Worm (Caenorhabditis elegans) whole organism, young adult: ENCODE data around the gene irld-3.
A peak's percentile ranks its signal among the peaks of the same experiment; 100 is the strongest.
"Not testable (repeated sequence)": the region's sequence is repeated elsewhere in the genome, so short reads cannot be mapped to it uniquely, and the experiment has no call there.

Experiments
- B0035.1 ChIP-seq: sonication (generic microtip); optimal IDR thresholded peaks from 2 replicates; lab custom pipeline; 2016; ENCODE audit warnings: missing genetic modification characterization, mild to moderate bottlenecking, missing compliant biosample characterization, missing genotype, missing genetic modification reagents
- F57C9.4 ChIP-seq: sonication (generic microtip); optimal IDR thresholded peaks from 2 replicates; lab custom pipeline; 2017; ENCODE audit warnings: mild to moderate bottlenecking, missing genetic modification characterization, missing compliant biosample characterization
- T07F8.4 ChIP-seq: sonication (generic microtip); optimal IDR thresholded peaks from 2 replicates; lab custom pipeline; 2016; ENCODE audit warnings: mild to moderate bottlenecking, missing genetic modification characterization, moderate library complexity, missing compliant biosample characterization
- Y56A3A.18 ChIP-seq: fragments of 200-800 bp; sonication (Bioruptor generic); IDR thresholded peaks from 2 replicates; pipeline ENCODE4 v1.3.6; 2022; ENCODE audit warnings: missing genetic modification reagents, missing genetic modification characterization, missing compliant biosample characterization
- Y79H2A.3 ChIP-seq: fragments of 200-800 bp; sonication (Bioruptor generic); conservative IDR thresholded peaks from 2 replicates; pipeline ENCODE4 v1.3.6; 2022; ENCODE audit warnings: missing genetic modification reagents, missing genetic modification characterization, missing compliant biosample characterization
- aptf-2 ChIP-seq: fragments of 200-800 bp; sonication (Bioruptor generic); conservative IDR thresholded peaks from 2 replicates; pipeline ENCODE4 v1.3.6; 2022; ENCODE audit warnings: missing genetic modification reagents, missing genetic modification characterization, missing compliant biosample characterization
- atf-7 ChIP-seq: sonication (generic microtip); optimal IDR thresholded peaks from 2 replicates; lab custom pipeline; 2017; ENCODE audit warnings: mild to moderate bottlenecking, missing genetic modification characterization, missing compliant biosample characterization
- attf-5 ChIP-seq: fragments of 200-800 bp; sonication (Bioruptor generic); optimal IDR thresholded peaks from 2 replicates; lab custom pipeline; 2018; ENCODE audit warnings: mild to moderate bottlenecking, missing genetic modification characterization, missing compliant biosample characterization
- bed-1 ChIP-seq: fragments of 200-800 bp; sonication (Bioruptor generic); IDR thresholded peaks from 2 replicates; pipeline ENCODE4 v1.3.6; 2022; ENCODE audit warnings: missing genetic modification reagents, missing genetic modification characterization, missing compliant biosample characterization
- bed-2 ChIP-seq: fragments of 200-800 bp; sonication (Bioruptor generic); IDR thresholded peaks from 2 replicates; pipeline ENCODE4 v1.3.6; 2022; ENCODE audit warnings: missing genetic modification reagents, missing genetic modification characterization, missing compliant biosample characterization
- cebp-1 ChIP-seq, 2 experiments: fragments of 200-800 bp in 1 of 2; sonication (Bioruptor generic) in 1 of 2; sonication (generic microtip) in 1 of 2; IDR thresholded peaks in 1 of 2; optimal IDR thresholded peaks in 1 of 2; 2 replicates each; pipeline versions ENCODE4 v1.3.6 to Lab custom; 2017 to 2022; ENCODE audit warnings: missing compliant biosample characterization in 2 of 2, missing genetic modification characterization in 2 of 2, mild to moderate bottlenecking in 1 of 2, missing genetic modification reagents in 1 of 2, moderate library complexity in 1 of 2
- ceh-40 ChIP-seq: fragments of 200-800 bp; sonication (Bioruptor generic); IDR thresholded peaks from 2 replicates; pipeline ENCODE4 v1.3.6; 2022; ENCODE audit warnings: missing genetic modification characterization, missing compliant biosample characterization
- die-1 ChIP-seq: sonication (generic microtip); optimal IDR thresholded peaks from 2 replicates; lab custom pipeline; 2016; ENCODE audit warnings: missing genotype, mild to moderate bottlenecking, missing genetic modification characterization, missing compliant biosample characterization
- dox-1 ChIP-seq: fragments of 200-800 bp; sonication (Bioruptor generic); IDR thresholded peaks from 2 replicates; pipeline ENCODE4 v1.3.6; 2022; ENCODE audit warnings: missing genetic modification reagents, missing genetic modification characterization, missing compliant biosample characterization
- dpff-1 ChIP-seq: sonication (generic microtip); optimal IDR thresholded peaks from 2 replicates; lab custom pipeline; 2017; ENCODE audit warnings: mild to moderate bottlenecking, missing genetic modification characterization, missing compliant biosample characterization
- efl-1 ChIP-seq: fragments of 150-350 bp; optimal IDR thresholded peaks from 2 replicates; lab custom pipeline; 2014; ENCODE audit warnings: missing biosample characterization, missing genetic modification reagents, missing genetic modification characterization
- egrh-3 ChIP-seq: fragments of 200-800 bp; sonication (Bioruptor generic); IDR thresholded peaks from 2 replicates; pipeline ENCODE4 v1.3.6; 2022; ENCODE audit warnings: missing genetic modification reagents, missing genetic modification characterization, missing compliant biosample characterization
- hlh-26 ChIP-seq: fragments of 200-800 bp; sonication (Bioruptor generic); conservative IDR thresholded peaks from 2 replicates; pipeline ENCODE4 v1.3.6; 2022; ENCODE audit warnings: missing genetic modification reagents, missing genetic modification characterization, missing compliant biosample characterization
- hmg-1.2 ChIP-seq: fragments of 200-800 bp; sonication (Bioruptor generic); IDR thresholded peaks from 2 replicates; pipeline ENCODE4 v1.3.6; 2022; ENCODE audit warnings: missing genetic modification reagents, missing genetic modification characterization, missing compliant biosample characterization
- let-607 ChIP-seq, 2 experiments: fragments of 200-800 bp in 1 of 2; sonication (Bioruptor generic) in 1 of 2; sonication (generic microtip) in 1 of 2; optimal IDR thresholded peaks; 2 replicates each; lab custom pipeline; 2016 to 2018; ENCODE audit warnings: mild to moderate bottlenecking in 2 of 2, missing compliant biosample characterization in 2 of 2, missing genetic modification characterization in 2 of 2, moderate library complexity in 2 of 2, missing genotype in 1 of 2
- lin-26 ChIP-seq: fragments of 200-800 bp; sonication (Bioruptor generic); IDR thresholded peaks from 2 replicates; pipeline ENCODE4 v1.3.6; 2022; ENCODE audit warnings: missing genetic modification reagents, missing genetic modification characterization, missing compliant biosample characterization
- lin-54 ChIP-seq: fragments of 200-800 bp; sonication (Bioruptor generic); optimal IDR thresholded peaks from 2 replicates; lab custom pipeline; 2018; ENCODE audit warnings: mild to moderate bottlenecking, missing genetic modification characterization, missing compliant biosample characterization
- lir-1 ChIP-seq: fragments of 200-800 bp; sonication (Bioruptor generic); conservative IDR thresholded peaks from 2 replicates; pipeline ENCODE4 v1.3.6; 2022; ENCODE audit warnings: missing genetic modification reagents, missing genetic modification characterization, missing compliant biosample characterization
- lsy-27 ChIP-seq: sonication (generic microtip); optimal IDR thresholded peaks from 2 replicates; lab custom pipeline; 2017; ENCODE audit warnings: missing genetic modification characterization, mild to moderate bottlenecking, missing compliant biosample characterization, antibody characterized with exemption, missing genotype, borderline replicate concordance; ENCODE audit not compliant: insufficient read depth
- madf-10 ChIP-seq: sonication (generic microtip); optimal IDR thresholded peaks from 2 replicates; lab custom pipeline; 2016; ENCODE audit warnings: mild to moderate bottlenecking, missing genetic modification characterization, missing compliant biosample characterization
- nhr-179 ChIP-seq: sonication (generic microtip); optimal IDR thresholded peaks from 2 replicates; lab custom pipeline; 2016; ENCODE audit warnings: mild to moderate bottlenecking, missing genetic modification characterization, missing compliant biosample characterization
- nhr-80 ChIP-seq: sonication (generic microtip); optimal IDR thresholded peaks from 2 replicates; lab custom pipeline; 2016; ENCODE audit warnings: missing genetic modification characterization, missing compliant biosample characterization
- rpc-1 ChIP-seq, 2 experiments: fragments of 150-350 bp in 1 of 2; sonication (generic microtip) in 1 of 2; optimal IDR thresholded peaks; 2 replicates each; lab custom pipeline; 2014 to 2018; ENCODE audit warnings: missing biosample characterization in 1 of 2, missing genetic modification characterization in 1 of 2, missing genetic modification reagents in 1 of 2, missing genotype in 1 of 2
- snpc-1.1 ChIP-seq: sonication (generic microtip); optimal IDR thresholded peaks from 2 replicates; lab custom pipeline; 2017; ENCODE audit warnings: missing genetic modification characterization, mild to moderate bottlenecking, missing compliant biosample characterization, antibody characterized with exemption, moderate library complexity, missing genotype, missing genetic modification reagents; ENCODE audit not compliant: insufficient read depth
- snpc-4 ChIP-seq, 5 experiments: fragments of 150-350 bp in 1 of 5; sonication (generic microtip) in 4 of 5; optimal IDR thresholded peaks; 2 replicates each; lab custom pipeline; 2014 to 2018; ENCODE audit warnings: missing genetic modification characterization in 5 of 5, missing biosample characterization in 3 of 5, antibody characterized with exemption in 2 of 5, mild to moderate bottlenecking in 2 of 5, missing compliant biosample characterization in 2 of 5, missing genotype in 2 of 5, moderate library complexity in 2 of 5, missing genetic modification reagents in 1 of 5
- tlf-1 ChIP-seq: fragments of 200-800 bp; sonication (Bioruptor generic); optimal IDR thresholded peaks from 2 replicates; lab custom pipeline; 2018; ENCODE audit warnings: mild to moderate bottlenecking, missing genetic modification characterization, missing compliant biosample characterization
- ztf-22 ChIP-seq: fragments of 200-800 bp; sonication (Bioruptor generic); optimal IDR thresholded peaks from 2 replicates; lab custom pipeline; 2018; ENCODE audit warnings: mild to moderate bottlenecking, missing genetic modification characterization, moderate library complexity, missing compliant biosample characterization
- ztf-3 ChIP-seq: fragments of 200-800 bp; sonication (Bioruptor generic); optimal IDR thresholded peaks from 2 replicates; lab custom pipeline; 2018; ENCODE audit warnings: mild to moderate bottlenecking, missing genetic modification characterization, missing compliant biosample characterization

irld-3 gene

DNA sequence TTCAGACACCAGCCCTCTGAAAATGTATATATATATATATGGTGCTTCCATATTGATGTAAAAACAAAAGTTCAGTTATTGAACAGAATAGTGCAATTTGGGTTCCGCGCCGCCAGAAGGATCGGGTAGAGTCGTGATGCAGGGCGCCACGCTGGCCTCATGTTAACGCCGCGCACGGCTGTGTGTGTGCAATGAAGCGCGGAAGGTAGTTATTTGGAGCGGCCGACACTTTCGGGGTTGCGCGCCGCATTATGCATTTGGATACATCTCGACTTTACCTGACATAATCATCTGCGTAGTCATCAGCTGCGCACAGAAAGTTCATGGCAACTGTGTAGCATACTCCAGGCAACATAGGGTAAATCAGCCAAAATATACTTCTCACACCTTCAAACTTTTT lies 31.6 kb downstream of the irld-3 start (continued):
- TF ChIP-seq atf-7 (no peak), dox-1 (no peak)

- TF ChIP-seq lin-54 (GFP tag; lab: Kevin White, UChicago), result no peak
- no peak for TF ChIP-seq efl-1 (GFP tag; lab: Kevin White, UChicago)
- TF ChIP-seq Y79H2A.3 (GFP tag; lab: Robert Waterston, UW), result no peak
- TF ChIP-seq bed-2 (GFP tag; lab: Robert Waterston, UW), result no peak
- no peak for TF ChIP-seq Y56A3A.18 (GFP tag; lab: Robert Waterston, UW)
- no peak for TF ChIP-seq bed-1 (GFP tag; lab: Robert Waterston, UW)
- TF ChIP-seq F57C9.4, result no peak
- TF ChIP-seq lir-1 (GFP tag; lab: Robert Waterston, UW), result no peak
- no peak for TF ChIP-seq T07F8.4
- TF ChIP-seq madf-10 (tag; lab: Kevin White, UChicago), result no peak
Observed at ce11 chrV:3105810-3106209, 32.6 kb downstream of the irld-3 start, which contains the start of gene str-69. TSS of gene str-69 (minus strand) at chrV:3105910.

DNA sequence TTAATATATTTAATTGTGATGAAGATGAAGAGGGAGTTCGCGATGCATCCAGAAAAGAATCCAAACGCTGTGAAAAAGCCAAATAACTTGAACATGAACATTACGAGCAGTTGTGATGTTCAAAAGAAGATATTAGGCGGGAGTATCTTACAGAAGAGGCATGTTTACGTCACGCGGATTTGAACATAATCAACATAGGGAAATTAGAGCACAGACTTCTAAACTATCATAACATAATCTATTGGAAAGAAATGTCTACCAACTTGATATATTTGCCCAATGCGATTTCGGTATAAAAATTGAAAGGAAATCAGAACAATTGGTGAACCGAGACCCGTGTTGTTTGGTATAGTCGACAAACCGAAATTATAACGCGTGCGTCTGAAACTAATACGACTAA lies 34.3 kb downstream of the irld-3 start, which contains the start of gene str-66:
Gene str-66, minus strand, starts transcription at position 101 of the 400 bp plus-strand sequence.
- TF ChIP-seq lsy-27 (no peak), dox-1 (no peak), attf-5 (GFP tag; lab: Kevin White, UChicago) (no peak), F57C9.4 (no peak), hlh-26 (GFP tag; lab: Robert Waterston, UW) (no peak), snpc-4 (GFP tag; optimal IDR thresholded peaks at IDR 0.05; lab: Kevin White, UChicago) (no peak), snpc-4 (tag; optimal IDR thresholded peaks at IDR 0.05; lab: Kevin White, UChicago) (no peak), die-1 (tag; lab: Kevin White, UChicago) (no peak), aptf-2 (GFP tag; lab: Robert Waterston, UW) (no peak)

DNA sequence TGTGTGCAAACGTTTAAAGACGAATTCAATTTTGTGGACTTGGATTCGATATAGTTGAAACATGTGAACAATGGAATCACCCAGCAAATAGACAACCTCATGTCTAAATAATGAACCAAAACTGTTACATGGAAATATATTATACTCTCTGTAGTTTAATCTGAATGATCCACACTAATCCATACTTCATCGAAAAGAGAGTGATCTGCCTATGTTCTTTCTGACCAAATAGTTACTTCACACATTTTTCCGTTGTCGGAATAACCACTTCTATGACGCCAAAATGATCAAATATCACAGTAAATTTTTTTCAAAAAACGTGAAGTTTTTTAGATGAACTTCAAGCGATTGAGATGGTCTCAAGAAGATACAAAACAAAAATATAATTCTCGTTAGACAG lies 36.3 kb downstream of the irld-3 start, which contains the start of gene Y73C8C.4:
Gene Y73C8C.4, minus strand, starts transcription at position 101 of the 400 bp plus-strand sequence.
- not testable (repeated sequence) for TF ChIP-seq B0035.1 (tag; lab: Kevin White, UChicago); tlf-1; snpc-1.1 (tag; lab: Kevin White, UChicago)
- TF ChIP-seq, all 124 proteins: peak for 0; not testable (repeated sequence) for 124

ce11 chrV:3100527-3100926 lies 37.9 kb downstream of the irld-3 start:
- TF ChIP-seq snpc-4 (GFP tag; optimal IDR thresholded peaks at IDR 0.05; lab: Kevin White, UChicago) (no peak), snpc-4 (tag; optimal IDR thresholded peaks at IDR 0.05; lab: Kevin White, UChicago) (peak in 1 of 4 experiments; percentile 53), bed-2 (GFP tag; lab: Robert Waterston, UW) (no peak)

DNA sequence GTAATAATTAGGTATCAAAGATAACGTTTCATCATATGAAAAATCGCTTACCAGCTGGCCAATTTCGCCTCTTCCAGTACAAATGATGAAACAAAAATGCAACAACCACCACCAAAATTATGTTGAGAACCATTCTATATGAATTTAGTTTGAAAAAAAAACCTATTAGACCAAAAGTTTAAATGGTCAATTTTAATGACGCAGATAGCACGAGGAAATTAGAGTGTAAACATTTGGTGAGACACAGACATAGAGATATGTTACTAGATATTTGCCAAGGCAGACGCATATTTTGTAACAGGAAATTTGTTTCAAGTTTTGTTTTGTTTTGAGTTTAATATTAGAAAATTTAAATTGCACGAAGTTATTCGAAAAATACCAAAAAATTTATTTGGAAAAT lies 44.0 kb downstream of the irld-3 start, which contains the start of gene cyp-33C9:
Gene cyp-33C9, minus strand, starts transcription at position 211 of the 400 bp plus-strand sequence.
- TF ChIP-seq cebp-1 (GFP tag; IDR thresholded peaks at IDR 0.05; lab: Robert Waterston, UW), result no peak
- no peak for TF ChIP-seq cebp-1 (tag; optimal IDR thresholded peaks at IDR 0.05; lab: Kevin White, UChicago)
- peak; percentile 8 for TF ChIP-seq nhr-80 (tag; lab: Kevin White, UChicago)
- TF ChIP-seq hmg-1.2 (GFP tag; lab: Robert Waterston, UW), result peak; percentile 34; the same call in 1 of the 2 replicates
- no peak for TF ChIP-seq bed-2 (GFP tag; lab: Robert Waterston, UW)
- no peak for TF ChIP-seq lin-26
- TF ChIP-seq, all 124 proteins: peak for 2

ce11 chrV:3088768-3089167 lies 49.6 kb downstream of the irld-3 start, which contains the start of gene acs-21:
TSS of gene acs-21 (plus strand) at chrV:3089068.
- TF ChIP-seq egrh-3 (GFP tag; lab: Robert Waterston, UW) (no peak), rpc-1 (optimal IDR thresholded peaks at IDR 0.05; lab: Kevin White, UChicago) (no peak), rpc-1 (tag; optimal IDR thresholded peaks at IDR 0.05; lab: Kevin White, UChicago) (no peak), attf-5 (GFP tag; lab: Kevin White, UChicago) (no peak), dpff-1 (tag; lab: Kevin White, UChicago) (no peak), nhr-179 (no peak), Y56A3A.18 (GFP tag; lab: Robert Waterston, UW) (no peak), ztf-3 (GFP tag; lab: Kevin White, UChicago) (no peak), atf-7 (no peak), ztf-22 (GFP tag; lab: Kevin White, UChicago) (no peak), let-607 (tag; optimal IDR thresholded peaks at IDR 0.05; lab: Kevin White, UChicago) (no peak), ceh-40 (GFP tag; lab: Robert Waterston, UW) (no peak)
